Worm (Caenorhabditis elegans) whole organism, dauer: Measurements from ENCODE around the gene M70.2.
"Not testable (repeated sequence)": the region's sequence is repeated elsewhere in the genome, so short reads cannot be mapped to it uniquely, and the experiment has no call there.

ENCODE experiments used
- unc-62 ChIP-seq: sonication (generic microtip); optimal IDR thresholded peaks from 2 replicates; lab custom pipeline; 2017; ENCODE audit warnings: missing biosample characterization, missing genetic modification reagents, missing genetic modification characterization

The M70.2 gene

ce11 chrIV:2242349-2243088 is at the start of gene M70.2, which contains the start of gene M70.3:
Gene M70.2 (plus strand): TSS chrIV:2243038.
Gene M70.3 (minus strand): TSS chrIV:2242449.
- TF ChIP-seq unc-62 (GFP tag; lab: Kevin White, UChicago): no peak

- no peak for TF ChIP-seq unc-62 (GFP tag; lab: Kevin White, UChicago)
These were observed 49.3 kb upstream of the M70.2 start for ce11 chrIV:2193558-2193957.

DNA sequence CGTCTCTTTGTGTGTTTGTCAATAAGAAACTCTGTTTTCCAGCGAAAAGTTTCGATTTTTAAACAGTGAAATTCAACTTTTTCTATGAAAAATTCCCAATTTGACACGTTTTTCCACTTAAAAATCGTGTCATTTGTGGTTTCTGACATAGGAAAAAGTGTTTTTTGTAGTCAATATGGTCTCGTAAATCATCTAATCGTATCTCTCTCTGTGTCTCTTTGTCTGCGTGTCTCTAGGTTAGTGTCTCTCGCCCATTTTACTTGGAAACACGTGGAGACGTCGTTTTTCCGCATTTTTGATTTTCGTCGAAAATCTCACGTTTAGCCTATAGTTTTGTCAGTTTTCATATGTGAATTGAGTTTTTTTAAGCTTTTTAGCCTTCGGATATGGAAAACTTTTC is 47.2 kb upstream of the M70.2 start:
- TF ChIP-seq unc-62 (GFP tag; lab: Kevin White, UChicago): no peak

DNA sequence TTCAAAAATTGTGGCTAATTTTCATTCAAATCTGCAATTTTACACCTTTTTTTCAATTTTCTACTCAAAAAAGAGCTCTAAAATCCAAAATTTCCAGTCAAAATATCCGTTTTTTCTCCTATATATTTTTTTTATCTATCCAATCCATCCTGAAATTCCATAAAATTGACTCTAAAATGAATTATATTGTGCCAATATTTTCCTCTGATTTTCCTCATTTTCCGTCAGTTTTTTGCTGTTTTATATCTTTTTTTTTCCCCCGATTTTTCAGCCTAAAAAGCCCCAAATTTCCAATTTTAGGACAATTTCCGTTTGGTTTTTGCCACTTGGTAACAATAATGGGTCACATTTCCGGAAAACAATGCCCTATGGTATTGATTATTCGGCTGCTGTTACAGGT is 44.1 kb upstream of the M70.2 start, which contains the start of gene Y71G10AR.4:
Gene Y71G10AR.4, plus strand, starts transcription at position 301 of the 400 bp plus-strand sequence.
- TF ChIP-seq unc-62 (GFP tag; lab: Kevin White, UChicago): no peak

ce11 chrIV:2216756-2217155 is 26.1 kb upstream of the M70.2 start, which contains the start of gene T04C4.3:
Gene T04C4.3 (minus strand): TSS chrIV:2216856.
- not testable (repeated sequence) for TF ChIP-seq unc-62 (GFP tag; lab: Kevin White, UChicago)

ce11 chrIV:2217260-2217659 is 25.6 kb upstream of the M70.2 start:
- TF ChIP-seq unc-62 (GFP tag; lab: Kevin White, UChicago): no peak

DNA sequence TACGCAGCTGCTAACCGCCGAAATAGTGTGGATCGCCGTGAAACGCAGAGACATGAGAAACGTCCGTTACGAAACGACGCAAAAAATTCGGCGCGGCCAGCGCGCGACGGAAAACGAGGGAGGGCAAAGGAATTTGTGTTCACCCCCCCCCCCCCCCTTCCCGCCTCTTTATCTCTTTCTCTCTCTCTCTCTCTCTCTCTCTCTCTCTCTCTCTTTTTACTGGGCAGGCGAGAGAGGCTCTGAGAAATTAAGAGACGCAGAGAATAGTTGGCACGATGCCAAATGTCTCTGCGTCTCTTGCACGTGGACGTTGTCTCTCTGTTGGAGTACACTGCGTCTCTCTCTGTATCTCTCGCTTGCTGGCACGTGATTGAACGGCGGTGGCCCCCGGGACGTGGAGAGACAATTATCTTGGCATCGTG is 23.5 kb upstream of the M70.2 start:
- TF ChIP-seq unc-62 (GFP tag; lab: Kevin White, UChicago): no peak

- TF ChIP-seq unc-62 (GFP tag; lab: Kevin White, UChicago): no peak
These were observed 22.7 kb upstream of the M70.2 start for ce11 chrIV:2220147-2220546.

DNA sequence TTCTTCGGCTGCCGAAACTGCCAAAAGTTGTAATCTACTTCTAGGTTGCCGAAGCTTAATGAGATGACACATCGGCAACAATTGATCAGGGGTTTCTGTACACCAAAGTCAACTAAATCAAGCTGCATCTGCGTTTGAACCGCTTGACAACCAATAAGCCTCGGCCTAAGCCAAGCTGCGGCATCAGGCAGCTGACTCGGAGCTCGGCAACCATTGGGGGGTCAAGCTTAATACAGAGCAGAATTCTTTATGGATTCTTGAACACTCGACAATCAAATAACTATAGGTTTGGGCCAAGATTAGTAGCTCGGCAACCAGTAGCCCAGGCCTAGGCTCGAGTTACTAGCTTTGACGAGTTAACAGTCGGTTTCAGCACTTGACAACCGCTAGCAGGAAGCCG is 21.9 kb upstream of the M70.2 start:
- no peak for TF ChIP-seq unc-62 (GFP tag; lab: Kevin White, UChicago)

- TF ChIP-seq unc-62 (GFP tag; lab: Kevin White, UChicago): no peak
These were observed 21.5 kb upstream of the M70.2 start for ce11 chrIV:2221350-2221749.

ce11 chrIV:2222528-2222927 is 20.3 kb upstream of the M70.2 start, which contains the start of gene fnip-2:
Gene fnip-2 (plus strand): TSS chrIV:2222828.
- no peak for TF ChIP-seq unc-62 (GFP tag; lab: Kevin White, UChicago)

DNA sequence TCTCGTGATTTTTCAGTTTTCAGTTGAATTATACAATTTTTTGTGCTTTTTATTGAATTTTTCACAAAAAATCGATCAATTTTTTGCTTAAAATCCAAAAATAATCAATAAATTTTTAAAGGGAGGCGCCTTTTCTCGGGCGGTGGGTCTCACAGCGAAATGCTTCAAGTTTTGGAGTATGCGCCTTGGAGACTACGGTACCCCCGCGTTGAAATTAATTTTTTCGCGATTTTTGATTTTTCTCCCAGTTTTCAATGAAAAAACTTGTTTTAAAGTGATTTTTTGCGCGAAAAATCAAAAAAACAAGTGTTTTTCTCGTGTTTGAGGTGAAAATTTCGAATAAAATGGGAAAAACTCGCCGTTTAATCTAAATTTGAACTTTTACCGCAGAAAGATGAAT is 19.7 kb upstream of the M70.2 start:
- no peak for TF ChIP-seq unc-62 (GFP tag; lab: Kevin White, UChicago)

ce11 chrIV:2223685-2224084 is 19.2 kb upstream of the M70.2 start:
- no peak for TF ChIP-seq unc-62 (GFP tag; lab: Kevin White, UChicago)

ce11 chrIV:2228678-2229077 is 14.2 kb upstream of the M70.2 start:
- TF ChIP-seq unc-62 (GFP tag; lab: Kevin White, UChicago): no peak

DNA sequence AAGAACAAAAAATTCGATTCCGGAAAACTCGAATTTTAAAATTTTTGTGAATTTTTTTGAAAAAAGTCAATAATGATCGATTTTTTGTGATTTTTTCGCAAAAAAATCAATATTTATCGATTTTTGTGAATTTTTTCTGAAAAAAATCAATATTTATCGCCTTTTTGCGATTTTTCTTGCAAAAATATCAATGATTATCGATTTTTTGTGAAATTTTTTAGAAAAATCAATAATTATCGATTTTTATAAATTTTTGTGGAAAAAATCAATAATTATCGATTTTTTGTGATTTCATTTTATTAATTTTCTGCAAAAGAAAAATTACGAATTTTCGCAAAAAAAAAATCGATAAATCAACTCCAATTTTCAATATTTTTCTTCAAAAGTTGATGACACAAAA is 6.9 kb upstream of the M70.2 start:
- TF ChIP-seq unc-62 (GFP tag; lab: Kevin White, UChicago): no peak

DNA sequence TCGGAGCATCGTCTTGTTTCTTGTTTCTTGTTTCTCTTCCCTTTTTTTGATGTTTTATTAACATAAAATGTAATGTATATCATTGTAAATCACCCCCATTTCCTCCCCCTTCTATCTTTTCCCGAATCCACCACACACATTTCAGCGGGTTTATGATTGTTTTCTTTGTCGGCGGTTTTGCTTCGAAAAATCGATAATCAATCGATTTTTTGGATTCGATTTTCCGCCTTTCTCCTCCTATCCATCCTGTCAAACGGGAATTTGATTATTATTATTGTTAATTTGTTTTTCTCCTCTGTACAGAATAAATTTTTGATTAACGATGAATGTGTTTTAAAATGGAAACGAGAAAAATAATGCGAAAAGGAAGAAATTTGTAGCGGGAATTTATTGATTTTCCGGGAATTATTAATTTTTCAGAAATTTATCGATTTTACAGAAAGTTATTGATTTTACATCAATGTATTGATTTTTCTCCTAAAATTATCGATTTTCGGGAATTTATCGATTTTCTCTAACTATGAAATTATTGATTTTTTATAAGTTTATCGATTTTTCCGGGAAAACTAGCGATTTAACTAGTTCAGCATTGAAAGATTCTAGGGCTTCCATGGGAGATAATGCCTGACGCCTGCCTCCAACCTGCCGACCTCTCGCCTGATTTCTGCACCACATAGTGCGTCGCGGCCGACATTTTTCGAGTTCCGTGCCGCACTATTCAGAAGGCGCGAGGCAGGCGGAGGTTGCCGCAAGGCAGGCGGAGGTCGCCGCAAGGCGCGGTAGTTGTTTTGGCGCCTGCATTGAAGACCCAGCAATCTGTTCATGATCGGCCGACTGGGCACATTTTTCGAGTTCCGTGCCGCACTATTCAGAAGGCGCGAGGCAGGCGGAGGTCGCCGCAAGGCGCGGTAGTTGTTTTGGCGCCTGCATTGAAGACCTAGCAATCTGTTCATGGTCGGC is 5.9 kb upstream of the M70.2 start:
- no peak for TF ChIP-seq unc-62 (GFP tag; lab: Kevin White, UChicago)
